Worm (Caenorhabditis elegans): ENCODE results near the gene sto-6.

DNA sequence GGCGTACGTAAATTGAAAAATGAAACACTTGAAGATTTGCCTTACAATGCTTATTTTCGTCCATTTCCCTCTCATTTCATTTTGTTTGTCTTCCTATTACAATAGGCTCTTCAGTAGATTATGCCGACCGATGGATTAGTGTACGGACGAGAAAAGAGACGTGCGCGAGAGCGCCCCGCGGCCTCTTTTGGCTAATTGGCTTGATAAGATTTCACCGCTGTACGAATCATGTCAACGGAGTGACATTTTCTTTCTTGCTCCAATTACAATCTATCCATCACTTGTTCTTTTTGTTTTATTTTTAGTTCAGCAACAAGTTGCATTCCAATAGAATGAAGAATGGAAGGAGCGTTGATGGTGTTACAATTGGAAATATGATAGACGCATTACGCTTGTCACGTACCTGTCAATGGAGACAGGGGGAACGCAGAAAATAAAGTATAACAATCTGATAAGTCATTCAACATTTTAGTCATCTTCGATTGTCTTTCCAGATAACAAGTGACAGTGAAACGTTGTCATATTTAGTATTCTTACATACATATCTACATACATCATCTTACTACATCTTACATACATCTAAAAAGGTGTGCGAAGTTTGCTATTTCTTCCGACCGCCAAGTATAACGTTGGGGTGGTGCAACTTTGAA is 24.0 kb upstream of the sto-6 start:
- TF ChIP-seq him-1 (tag; optimal IDR thresholded peaks at IDR 0.05) (no peak), W03F9.2 (tag; optimal IDR thresholded peaks at IDR 0.05) (no peak)

Measured in whole organism, L4/young adult.